Worm (Caenorhabditis elegans) whole organism, late embryonic: Measurements from ENCODE around the gene C24H11.5.

Source experiments
- ama-1 ChIP-seq: fragments of 150-350 bp; optimal IDR thresholded peaks from 2 replicates; lab custom pipeline; 2014
- ceh-22 ChIP-seq: sonication (generic microtip); optimal IDR thresholded peaks from 2 replicates; lab custom pipeline; 2017; ENCODE audit warnings: missing biosample characterization, missing genetic modification characterization
- fkh-10 ChIP-seq: fragments of 150-350 bp; optimal IDR thresholded peaks from 2 replicates; lab custom pipeline; 2014; ENCODE audit warnings: missing biosample characterization, missing genetic modification reagents, missing genetic modification characterization
- gmeb-2 ChIP-seq: sonication (generic microtip); optimal IDR thresholded peaks from 2 replicates; lab custom pipeline; 2016; ENCODE audit warnings: missing genetic modification characterization, inconsistent platforms, missing compliant biosample characterization
- nfya-1 ChIP-seq: sonication (generic microtip); optimal IDR thresholded peaks from 2 replicates; lab custom pipeline; 2017; ENCODE audit warnings: missing genetic modification characterization, mild to moderate bottlenecking, missing compliant biosample characterization, antibody characterized with exemption, moderate library complexity
- pha-4 ChIP-seq: fragments of 150-350 bp; optimal IDR thresholded peaks from 2 replicates; lab custom pipeline; 2018; ENCODE audit warnings: missing biosample characterization, missing genetic modification reagents, missing genetic modification characterization
- sox-4 ChIP-seq: sonication (generic microtip); optimal IDR thresholded peaks from 2 replicates; lab custom pipeline; 2017; ENCODE audit warnings: mild to moderate bottlenecking, missing genetic modification characterization, inconsistent platforms, missing compliant biosample characterization

ce11 chrIII:11760634-11761033 lies 19.4 kb upstream of the C24H11.5 start:
- TF ChIP-seq nfya-1 (tag; lab: Kevin White, UChicago) = no peak
- TF ChIP-seq ama-1 (lab: Kevin White, UChicago) = no peak
- TF ChIP-seq fkh-10 (GFP tag; lab: Kevin White, UChicago) = no peak
- TF ChIP-seq pha-4 (tag; lab: Kevin White, UChicago) = no peak
- no peak for TF ChIP-seq gmeb-2 (tag; lab: Kevin White, UChicago)
- no peak for TF ChIP-seq ceh-22 (tag; lab: Kevin White, UChicago)
- no peak for TF ChIP-seq sox-4
